Worm (Caenorhabditis elegans): ENCODE results near the gene F19B10.10.

DNA sequence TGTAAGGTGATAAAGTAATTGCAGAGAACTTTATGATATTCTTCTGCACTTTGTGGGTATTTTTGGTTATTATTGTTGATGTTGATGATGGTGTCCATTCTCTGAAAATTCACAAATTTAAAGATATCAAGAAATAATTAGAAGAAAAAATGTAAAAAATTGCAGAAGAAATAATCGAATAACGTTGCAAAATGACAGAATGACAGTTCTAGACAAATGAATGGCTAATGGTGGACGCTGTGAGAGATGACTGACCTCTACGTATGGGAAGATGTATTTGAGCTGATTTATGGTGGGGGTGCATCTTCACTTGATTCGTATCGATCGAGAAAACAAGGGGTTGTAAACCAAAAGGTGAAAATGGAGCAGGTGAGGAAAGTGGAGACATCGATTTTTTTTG is 7.7 kb downstream of the F19B10.10 start, which contains the start of gene sea-1:
- TF ChIP-seq T22C8.4 (GFP tag; IDR thresholded peaks at IDR 0.05): no peak
- TF ChIP-seq ref-1 (GFP tag; conservative IDR thresholded peaks at IDR 0.05): no peak
- no peak for TF ChIP-seq ztf-29 (GFP tag; IDR thresholded peaks at IDR 0.05)
- TF ChIP-seq ztf-23 (GFP tag; IDR thresholded peaks at IDR 0.05): no peak
- TF ChIP-seq klf-2 (GFP tag; conservative IDR thresholded peaks at IDR 0.05): no peak
- no peak for TF ChIP-seq tab-1 (GFP tag; IDR thresholded peaks at IDR 0.05)

Data from whole organism, midembryonic.